Fruit fly (Drosophila melanogaster) whole organism, adult: ENCODE measurements around the gene CG33309.

Source experiments
- CG11617 ChIP-seq: fragments of 200-800 bp; sonication (Bioruptor generic); optimal IDR thresholded peaks from 2 replicates; lab custom pipeline; 2017; ENCODE audit warnings: mild to moderate bottlenecking, missing biosample characterization, missing genetic modification reagents, missing genetic modification characterization
- CG33017 ChIP-seq: fragments of 200-800 bp; sonication (Bioruptor generic); optimal IDR thresholded peaks from 2 replicates; lab custom pipeline; 2018; ENCODE audit warnings: missing biosample characterization, mild to moderate bottlenecking, missing genetic modification characterization, moderate library complexity
- CG7101 ChIP-seq: fragments of 200-800 bp; sonication (Bioruptor generic); optimal IDR thresholded peaks from 2 replicates; lab custom pipeline; 2018; ENCODE audit warnings: missing biosample characterization, mild to moderate bottlenecking, missing genetic modification characterization, moderate library complexity
- Crg-1 ChIP-seq: fragments of 200-800 bp; sonication (Bioruptor generic); optimal IDR thresholded peaks from 2 replicates; lab custom pipeline; 2016; ENCODE audit warnings: missing biosample characterization, missing genetic modification characterization
- Mnt ChIP-seq: fragments of 200-800 bp; sonication (Bioruptor generic); optimal IDR thresholded peaks from 2 replicates; lab custom pipeline; 2016; ENCODE audit warnings: missing biosample characterization, mild to moderate bottlenecking, missing genetic modification characterization
- bab1 ChIP-seq: fragments of 200-800 bp; sonication (Bioruptor generic); optimal IDR thresholded peaks from 3 replicates; lab custom pipeline; 2019; ENCODE audit warnings: missing biosample characterization, mild to moderate bottlenecking, missing genetic modification characterization, moderate library complexity
- cic ChIP-seq: fragments of 200-800 bp; sonication (Bioruptor generic); optimal IDR thresholded peaks from 2 replicates; lab custom pipeline; 2017; ENCODE audit warnings: missing biosample characterization, mild to moderate bottlenecking, missing genetic modification characterization, moderate library complexity
- kay ChIP-seq: fragments of 200-800 bp; sonication (Bioruptor generic); peaks from one replicate; lab custom pipeline; 2016; ENCODE audit warnings: missing biosample characterization, missing genetic modification characterization, borderline replicate concordance
- ovo ChIP-seq: fragments of 200-800 bp; sonication (Bioruptor generic); optimal IDR thresholded peaks from 2 replicates; lab custom pipeline; 2016; ENCODE audit warnings: missing biosample characterization, missing genetic modification characterization
- toe ChIP-seq: fragments of 200-800 bp; sonication (Bioruptor generic); optimal IDR thresholded peaks from 2 replicates; lab custom pipeline; 2016; ENCODE audit warnings: missing biosample characterization, missing genetic modification characterization

dm6 chr2L:14784498-14784897 is 26.1 kb upstream of the CG33309 start, which contains the start of gene CG18636:
- TF ChIP-seq CG7101 (tag; lab: Kevin White, UChicago): no peak
- TF ChIP-seq kay (GFP tag; lab: Kevin White, UChicago): no peak
- no peak for TF ChIP-seq Crg-1
- TF ChIP-seq bab1: no peak
- TF ChIP-seq CG11617: no peak
- TF ChIP-seq toe (GFP tag; lab: Kevin White, UChicago): no peak
- no peak for TF ChIP-seq ovo (GFP tag; lab: Kevin White, UChicago)
- no peak for TF ChIP-seq Mnt (GFP tag; lab: Kevin White, UChicago)
- no peak for TF ChIP-seq CG33017 (tag; lab: Kevin White, UChicago)
- no peak for TF ChIP-seq cic (GFP tag; lab: Kevin White, UChicago)
